Worm (Caenorhabditis elegans) whole organism, L3 larva: ENCODE data around the gene rei-2.

Source experiments
- nhr-11 ChIP-seq: fragments of 150-350 bp; optimal IDR thresholded peaks from 2 replicates; lab custom pipeline; 2014; ENCODE audit warnings: missing biosample characterization, missing genetic modification characterization
- nhr-237 ChIP-seq: fragments of 150-350 bp; optimal IDR thresholded peaks from 2 replicates; lab custom pipeline; 2014; ENCODE audit warnings: missing biosample characterization, missing genetic modification characterization

- TF ChIP-seq nhr-11 (tag; lab: Kevin White, UChicago) (no peak), nhr-237 (tag; lab: Kevin White, UChicago) (no peak)
These were observed 49.6 kb downstream of the rei-2 start, which contains the start of gene F55A4.7 for ce11 chrX:1038347-1038746.
